Fruit fly (Drosophila melanogaster) whole organism, adult: ENCODE data around the gene Hcf.

Experiments used
- Hr96 ChIP-seq: fragments of 200-800 bp; sonication (Bioruptor generic); optimal IDR thresholded peaks from 2 replicates; lab custom pipeline; 2016; ENCODE audit warnings: missing biosample characterization, missing genetic modification characterization
- bab1 ChIP-seq: fragments of 200-800 bp; sonication (Bioruptor generic); optimal IDR thresholded peaks from 3 replicates; lab custom pipeline; 2019; ENCODE audit warnings: missing biosample characterization, mild to moderate bottlenecking, missing genetic modification characterization, moderate library complexity
- pad ChIP-seq: fragments of 200-800 bp; sonication (Bioruptor generic); optimal IDR thresholded peaks from 3 replicates; lab custom pipeline; 2017; ENCODE audit warnings: missing biosample characterization, missing genetic modification characterization, mild to moderate bottlenecking, moderate library complexity, missing genetic modification reagents
- toe ChIP-seq: fragments of 200-800 bp; sonication (Bioruptor generic); optimal IDR thresholded peaks from 2 replicates; lab custom pipeline; 2016; ENCODE audit warnings: missing biosample characterization, missing genetic modification characterization

- TF ChIP-seq Hr96 (GFP tag; lab: Kevin White, UChicago): no peak
- TF ChIP-seq pad (GFP tag; lab: Kevin White, UChicago): no peak
- no peak for TF ChIP-seq toe (GFP tag; lab: Kevin White, UChicago)
- no peak for TF ChIP-seq bab1 (GFP tag; lab: Kevin White, UChicago)
These were observed 38.8 kb downstream of the Hcf start for dm6 chr4:398555-398954.
